Fruit fly (Drosophila melanogaster) whole organism, embryonic: ENCODE results near the gene Syt14.

ENCODE experiments used
- Antp ChIP-seq: fragments of 200-800 bp; sonication (Bioruptor generic); optimal IDR thresholded peaks from 3 replicates; lab custom pipeline; 2016; ENCODE audit warnings: missing biosample characterization, missing genetic modification characterization
- BEAF-32 ChIP-seq: fragments of 200-800 bp; sonication (Bioruptor generic); optimal IDR thresholded peaks from 3 replicates; lab custom pipeline; 2017; ENCODE audit warnings: missing biosample characterization, missing genetic modification characterization, mild to moderate bottlenecking, moderate library complexity, missing genetic modification reagents
- Bdp1 ChIP-seq: fragments of 200-800 bp; sonication (Bioruptor generic); optimal IDR thresholded peaks from 3 replicates; lab custom pipeline; 2016; ENCODE audit warnings: missing biosample characterization, missing genetic modification characterization
- Bgb ChIP-seq: fragments of 200-800 bp; sonication (Bioruptor generic); IDR thresholded peaks from 2 replicates; pipeline ENCODE4 v1.3.6; 2022; ENCODE audit warnings: missing biosample characterization, missing genetic modification characterization; ENCODE audit not compliant: partially characterized antibody
- C15 ChIP-seq: fragments of 200-800 bp; sonication (Bioruptor generic); IDR thresholded peaks from 3 replicates; pipeline ENCODE4 v1.3.6; 2022; ENCODE audit warnings: missing biosample characterization, missing genetic modification characterization
- CG12299 ChIP-seq: fragments of 200-800 bp; sonication (Bioruptor generic); optimal IDR thresholded peaks from 2 replicates; lab custom pipeline; 2018; ENCODE audit warnings: missing biosample characterization, mild to moderate bottlenecking, missing genetic modification characterization
- CG13287 ChIP-seq: fragments of 200-800 bp; sonication (Bioruptor generic); IDR thresholded peaks from 2 replicates; pipeline ENCODE4 v1.3.6; 2022; ENCODE audit warnings: missing biosample characterization, missing genetic modification characterization; ENCODE audit not compliant: partially characterized antibody
- CG1529 ChIP-seq: fragments of 200-800 bp; sonication (Bioruptor generic); optimal IDR thresholded peaks from 3 replicates; lab custom pipeline; 2018; ENCODE audit warnings: missing biosample characterization, missing genetic modification characterization
- CG15601 ChIP-seq: fragments of 200-800 bp; sonication (Bioruptor generic); optimal IDR thresholded peaks from 3 replicates; lab custom pipeline; 2019; ENCODE audit warnings: missing biosample characterization, mild to moderate bottlenecking, missing genetic modification characterization, moderate library complexity
- CG16815 ChIP-seq: fragments of 200-800 bp; sonication (Bioruptor generic); optimal IDR thresholded peaks from 3 replicates; lab custom pipeline; 2017; ENCODE audit warnings: missing biosample characterization, mild to moderate bottlenecking, missing genetic modification characterization
- CG17385 ChIP-seq: fragments of 200-800 bp; sonication (Bioruptor generic); optimal IDR thresholded peaks from 3 replicates; lab custom pipeline; 2018; ENCODE audit warnings: missing biosample characterization, mild to moderate bottlenecking, missing genetic modification characterization
- CG17912 ChIP-seq: fragments of 200-800 bp; sonication (Bioruptor generic); optimal IDR thresholded peaks from 2 replicates; lab custom pipeline; 2018; ENCODE audit warnings: missing biosample characterization, mild to moderate bottlenecking, missing genetic modification characterization
- CG18599 ChIP-seq: fragments of 200-800 bp; sonication (Bioruptor generic); optimal IDR thresholded peaks from 3 replicates; lab custom pipeline; 2017; ENCODE audit warnings: missing biosample characterization, missing genetic modification characterization, mild to moderate bottlenecking, moderate library complexity, missing genetic modification reagents
- CG31441 ChIP-seq: fragments of 200-800 bp; sonication (Bioruptor generic); IDR thresholded peaks from 2 replicates; pipeline ENCODE4 v1.3.6; 2022; ENCODE audit warnings: missing biosample characterization, missing genetic modification characterization
- CG32532 ChIP-seq: fragments of 200-800 bp; sonication (Bioruptor generic); IDR thresholded peaks from 2 replicates; pipeline ENCODE4 v1.3.6; 2022; ENCODE audit warnings: missing biosample characterization, missing genetic modification characterization
- CG32772 ChIP-seq: fragments of 200-800 bp; sonication (Bioruptor generic); IDR thresholded peaks from 2 replicates; pipeline ENCODE4 v1.3.6; 2022; ENCODE audit warnings: missing biosample characterization, missing genetic modification characterization
- CG34224 ChIP-seq: fragments of 200-800 bp; sonication (Bioruptor generic); IDR thresholded peaks from 3 replicates; pipeline ENCODE4 v1.3.6; 2022; ENCODE audit warnings: missing biosample characterization, missing genetic modification characterization; ENCODE audit not compliant: partially characterized antibody
- CG3847 ChIP-seq: fragments of 200-800 bp; sonication (Bioruptor generic); IDR thresholded peaks from 2 replicates; pipeline ENCODE4 v1.3.6; 2022; ENCODE audit warnings: missing biosample characterization, missing genetic modification characterization
- CG3995 ChIP-seq: fragments of 200-800 bp; sonication (Bioruptor generic); optimal IDR thresholded peaks from 3 replicates; lab custom pipeline; 2016; ENCODE audit warnings: missing biosample characterization, missing genetic modification characterization
- CG43689 ChIP-seq: fragments of 200-800 bp; sonication (Bioruptor generic); IDR thresholded peaks from 2 replicates; pipeline ENCODE4 v1.3.6; 2022; ENCODE audit warnings: missing biosample characterization, missing genetic modification characterization
- CG4424 ChIP-seq: fragments of 200-800 bp; sonication (Bioruptor generic); optimal IDR thresholded peaks from 3 replicates; lab custom pipeline; 2016; ENCODE audit warnings: missing biosample characterization, missing genetic modification characterization
- CG6175 ChIP-seq: fragments of 200-800 bp; sonication (Bioruptor generic); IDR thresholded peaks from 3 replicates; pipeline ENCODE4 v1.3.6; 2022; ENCODE audit warnings: missing biosample characterization, missing genetic modification characterization
- CG7357 ChIP-seq: fragments of 200-800 bp; sonication (Bioruptor generic); IDR thresholded peaks from 3 replicates; pipeline ENCODE4 v1.3.6; 2022; ENCODE audit warnings: missing biosample characterization, missing genetic modification characterization
- CG7928 ChIP-seq: fragments of 200-800 bp; sonication (Bioruptor generic); optimal IDR thresholded peaks from 2 replicates; lab custom pipeline; 2017; ENCODE audit warnings: missing biosample characterization, mild to moderate bottlenecking, missing genetic modification characterization
- CG7987 ChIP-seq: fragments of 200-800 bp; sonication (Bioruptor generic); optimal IDR thresholded peaks from 2 replicates; lab custom pipeline; 2018; ENCODE audit warnings: missing biosample characterization, mild to moderate bottlenecking, missing genetic modification characterization, moderate library complexity
- CG8765 ChIP-seq: fragments of 200-800 bp; sonication (Bioruptor generic); IDR thresholded peaks from 2 replicates; pipeline ENCODE4 v1.3.6; 2022; ENCODE audit warnings: missing biosample characterization, missing genetic modification characterization
- Dll ChIP-seq: fragments of 200-800 bp; sonication (Bioruptor generic); IDR thresholded peaks from 4 replicates; pipeline ENCODE4 v1.3.6; 2022; ENCODE audit warnings: missing biosample characterization, missing genetic modification characterization; ENCODE audit not compliant: partially characterized antibody
- Fer2 ChIP-seq: fragments of 200-800 bp; sonication (Bioruptor generic); optimal IDR thresholded peaks from 2 replicates; lab custom pipeline; 2018; ENCODE audit warnings: missing biosample characterization, mild to moderate bottlenecking, missing genetic modification characterization, moderate library complexity
- Jarid2 ChIP-seq: fragments of 200-800 bp; sonication (Bioruptor generic); optimal IDR thresholded peaks from 3 replicates; lab custom pipeline; 2017; ENCODE audit warnings: mild to moderate bottlenecking, missing biosample characterization, missing genetic modification reagents, missing genetic modification characterization
- Rfx ChIP-seq: fragments of 200-800 bp; sonication (Bioruptor generic); IDR thresholded peaks from 2 replicates; pipeline ENCODE4 v1.3.6; 2022; ENCODE audit warnings: missing biosample characterization, missing genetic modification characterization
- Six4 ChIP-seq: fragments of 200-800 bp; sonication (Bioruptor generic); optimal IDR thresholded peaks from 2 replicates; lab custom pipeline; 2016; ENCODE audit warnings: missing biosample characterization, missing genetic modification characterization
- Sox100B ChIP-seq: fragments of 200-800 bp; sonication (Bioruptor generic); optimal IDR thresholded peaks from 3 replicates; lab custom pipeline; 2018; ENCODE audit warnings: missing biosample characterization, mild to moderate bottlenecking, missing genetic modification characterization
- Ssrp ChIP-seq: fragments of 200-800 bp; sonication (Bioruptor generic); optimal IDR thresholded peaks from 2 replicates; lab custom pipeline; 2018; ENCODE audit warnings: missing biosample characterization, mild to moderate bottlenecking, missing genetic modification characterization, moderate library complexity
- ac ChIP-seq: fragments of 200-800 bp; sonication (Bioruptor generic); optimal IDR thresholded peaks from 3 replicates; lab custom pipeline; 2017; ENCODE audit warnings: missing biosample characterization, mild to moderate bottlenecking, missing genetic modification characterization
- aop ChIP-seq: fragments of 200-800 bp; sonication (Bioruptor generic); IDR thresholded peaks from 2 replicates; pipeline ENCODE4 v1.3.6; 2022; ENCODE audit warnings: missing biosample characterization, missing genetic modification characterization
- bbx ChIP-seq: fragments of 200-800 bp; sonication (Bioruptor generic); IDR thresholded peaks from 2 replicates; pipeline ENCODE4 v1.3.6; 2022; ENCODE audit warnings: missing biosample characterization, missing genetic modification characterization; ENCODE audit not compliant: partially characterized antibody
- croc ChIP-seq: fragments of 200-800 bp; sonication (Bioruptor generic); conservative IDR thresholded peaks from 3 replicates; pipeline ENCODE4 v1.3.6; 2022; ENCODE audit warnings: missing biosample characterization, missing genetic modification characterization
- dan ChIP-seq: fragments of 200-800 bp; sonication (Bioruptor generic); IDR thresholded peaks from 2 replicates; pipeline ENCODE4 v1.3.6; 2022; ENCODE audit warnings: missing biosample characterization, missing genetic modification characterization
- dimm ChIP-seq: fragments of 200-800 bp; sonication (Bioruptor generic); IDR thresholded peaks from 2 replicates; pipeline ENCODE4 v1.3.6; 2022; ENCODE audit warnings: missing biosample characterization, missing genetic modification characterization
- dpn ChIP-seq, 2 experiments: fragments of 200-800 bp; sonication (Bioruptor generic); optimal IDR thresholded peaks; 3 replicates each; lab custom pipeline; 2016; ENCODE audit warnings: missing biosample characterization in 2 of 2, missing genetic modification characterization in 2 of 2
- gcm2 ChIP-seq: fragments of 200-800 bp; sonication (Bioruptor generic); optimal IDR thresholded peaks from 2 replicates; lab custom pipeline; 2016; ENCODE audit warnings: missing biosample characterization, missing genetic modification characterization
- hbn ChIP-seq: fragments of 200-800 bp; sonication (Bioruptor generic); IDR thresholded peaks from 2 replicates; pipeline ENCODE4 v1.3.6; 2022; ENCODE audit warnings: missing biosample characterization, missing genetic modification characterization; ENCODE audit not compliant: partially characterized antibody
- her ChIP-seq: fragments of 200-800 bp; sonication (Bioruptor generic); optimal IDR thresholded peaks from 2 replicates; lab custom pipeline; 2016; ENCODE audit warnings: missing biosample characterization, missing genetic modification characterization
- hth ChIP-seq: fragments of >200 bp; optimal IDR thresholded peaks from 2 replicates; lab custom pipeline; 2017; ENCODE audit warnings: inconsistent platforms
- kay ChIP-seq: fragments of 200-800 bp; sonication (Bioruptor generic); optimal IDR thresholded peaks from 2 replicates; lab custom pipeline; 2016; ENCODE audit warnings: missing biosample characterization, missing genetic modification characterization
- nerfin-1 ChIP-seq: fragments of 200-800 bp; sonication (Bioruptor generic); optimal IDR thresholded peaks from 3 replicates; lab custom pipeline; 2019; ENCODE audit warnings: missing biosample characterization, mild to moderate bottlenecking, missing genetic modification characterization, moderate library complexity
- nom ChIP-seq: fragments of 200-800 bp; sonication (Bioruptor generic); optimal IDR thresholded peaks from 2 replicates; lab custom pipeline; 2017; ENCODE audit warnings: missing biosample characterization, missing genetic modification characterization, mild to moderate bottlenecking, moderate library complexity, missing genetic modification reagents
- p53 ChIP-seq: fragments of 200-800 bp; sonication (Bioruptor generic); optimal IDR thresholded peaks from 2 replicates; lab custom pipeline; 2016; ENCODE audit warnings: missing biosample characterization, missing genetic modification characterization
- sisA ChIP-seq: fragments of 200-800 bp; sonication (Bioruptor generic); IDR thresholded peaks from 2 replicates; pipeline ENCODE4 v1.3.6; 2022; ENCODE audit warnings: missing biosample characterization, missing genetic modification characterization
- stwl ChIP-seq: fragments of 200-800 bp; sonication (Bioruptor generic); optimal IDR thresholded peaks from 3 replicates; lab custom pipeline; 2018; ENCODE audit warnings: missing biosample characterization, mild to moderate bottlenecking, missing genetic modification characterization, moderate library complexity
- tap ChIP-seq: fragments of 200-800 bp; optimal IDR thresholded peaks from 3 replicates; lab custom pipeline; 2019; ENCODE audit warnings: missing biosample characterization, mild to moderate bottlenecking, missing genetic modification characterization, moderate library complexity
- trh ChIP-seq: fragments of 200-800 bp; sonication (Bioruptor generic); optimal IDR thresholded peaks from 2 replicates; lab custom pipeline; 2016; ENCODE audit warnings: missing biosample characterization, missing genetic modification characterization

The Syt14 gene

DNA sequence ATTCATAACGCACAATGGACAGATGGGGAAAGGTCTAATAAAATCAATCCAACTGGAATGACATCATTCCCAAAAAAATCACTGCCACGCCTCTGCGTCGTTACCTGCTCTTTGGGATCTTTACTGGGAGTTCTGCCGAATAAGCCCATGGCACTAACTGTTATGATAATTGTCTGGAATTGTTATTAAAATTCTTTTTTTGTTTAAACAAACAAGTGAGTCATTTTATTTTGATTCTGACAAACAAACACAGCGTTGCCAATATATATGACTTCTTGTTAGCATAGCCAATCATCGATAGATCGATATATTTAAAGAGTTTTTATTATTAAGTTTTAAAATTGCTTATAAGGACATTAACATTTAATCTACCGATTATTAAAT is 8.2 kb downstream of the Syt14 start, which contains the start of gene Vps24 (continued):
- TF ChIP-seq Bgb (GFP tag; lab: Robert Waterston, UW) (peak; percentile 37; the same call in 1 of the 2 replicates), CG3995 (GFP tag; lab: Kevin White, UChicago) (peak; percentile 28), gcm2 (GFP tag; lab: Kevin White, UChicago) (no peak), Six4 (GFP tag; lab: Kevin White, UChicago) (no peak), CG17912 (GFP tag; lab: Kevin White, UChicago) (no peak), croc (GFP tag; lab: Robert Waterston, UW) (no peak), CG13287 (peak; percentile 56), CG17385 (GFP tag; lab: Kevin White, UChicago) (no peak), CG34224 (GFP tag; lab: Robert Waterston, UW) (0 out of 3 replicates have a peak, but pooled peaks have one; percentile 21), C15 (no peak), nerfin-1 (tag; lab: Kevin White, UChicago) (no peak), CG1529 (no peak), dpn (GFP tag; optimal IDR thresholded peaks at IDR 0.05; lab: Kevin White, UChicago) (no peak), CG7987 (no peak), aop (GFP tag; lab: Robert Waterston, UW) (no peak), tap (tag; lab: Kevin White, UChicago) (no peak), CG16815 (GFP tag; lab: Kevin White, UChicago) (no peak), CG31441 (GFP tag; lab: Robert Waterston, UW) (no peak), CG7928 (GFP tag; lab: Kevin White, UChicago) (no peak), Sox100B (GFP tag; lab: Kevin White, UChicago) (no peak), CG32532 (GFP tag; lab: Robert Waterston, UW) (no peak), CG4424 (GFP tag; lab: Kevin White, UChicago) (no peak), dan (GFP tag; lab: Robert Waterston, UW) (no peak), kay (GFP tag; lab: Kevin White, UChicago) (peak; percentile 84), Dll (GFP tag; lab: Robert Waterston, UW) (peak; percentile 71), Fer2 (no peak), ac (GFP tag; lab: Kevin White, UChicago) (no peak), CG12299 (no peak), Ssrp (tag; lab: Kevin White, UChicago) (no peak), sisA (no peak), Bdp1 (GFP tag; lab: Kevin White, UChicago) (no peak), BEAF-32 (peak; percentile 66), CG32772 (GFP tag; lab: Robert Waterston, UW) (no peak), CG3847 (GFP tag; lab: Robert Waterston, UW) (no peak), Jarid2 (GFP tag; lab: Kevin White, UChicago) (no peak), her (GFP tag; lab: Kevin White, UChicago) (no peak), stwl (tag; lab: Kevin White, UChicago) (peak; percentile 6), Rfx (no peak), Antp (GFP tag; lab: Kevin White, UChicago) (no peak), CG15601 (no peak), CG18599 (GFP tag; lab: Kevin White, UChicago) (no peak), CG8765 (GFP tag; lab: Robert Waterston, UW) (no peak), CG43689 (GFP tag; lab: Robert Waterston, UW) (no peak), hbn (GFP tag; lab: Robert Waterston, UW) (peak; percentile 51; the same call in 1 of the 2 replicates), hth (lab: Kevin White, UChicago) (no peak), dimm (GFP tag; lab: Robert Waterston, UW) (no peak), nom (no peak), trh (GFP tag; lab: Kevin White, UChicago) (no peak), p53 (GFP tag; lab: Kevin White, UChicago) (no peak), CG7357 (no peak), bbx (GFP tag; lab: Robert Waterston, UW) (peak; percentile 58), CG6175 (GFP tag; lab: Robert Waterston, UW) (no peak)
